Fruit fly (Drosophila melanogaster) whole organism, embryonic: ENCODE measurements around the gene Non3.

Source experiments
- Adf1 ChIP-seq: fragments of 200-800 bp; sonication (Bioruptor generic); IDR thresholded peaks from 2 replicates; pipeline ENCODE4 v1.3.6; 2022; ENCODE audit warnings: missing biosample characterization, missing genetic modification characterization
- BEAF-32 ChIP-seq: fragments of 200-800 bp; sonication (Bioruptor generic); optimal IDR thresholded peaks from 3 replicates; lab custom pipeline; 2017; ENCODE audit warnings: missing biosample characterization, missing genetic modification characterization, mild to moderate bottlenecking, moderate library complexity, missing genetic modification reagents
- Bgb ChIP-seq: fragments of 200-800 bp; sonication (Bioruptor generic); IDR thresholded peaks from 2 replicates; pipeline ENCODE4 v1.3.6; 2022; ENCODE audit warnings: missing biosample characterization, missing genetic modification characterization; ENCODE audit not compliant: partially characterized antibody
- CG11398 ChIP-seq: fragments of 200-800 bp; sonication (Bioruptor generic); optimal IDR thresholded peaks from 2 replicates; lab custom pipeline; 2016; ENCODE audit warnings: missing biosample characterization, missing genetic modification characterization
- CG13296 ChIP-seq: fragments of 200-800 bp; sonication (Bioruptor generic); optimal IDR thresholded peaks from 3 replicates; lab custom pipeline; 2018; ENCODE audit warnings: missing biosample characterization, mild to moderate bottlenecking, missing genetic modification characterization
- CG13894 ChIP-seq: fragments of 200-800 bp; sonication (Bioruptor generic); optimal IDR thresholded peaks from 3 replicates; lab custom pipeline; 2018; ENCODE audit warnings: missing biosample characterization, mild to moderate bottlenecking, missing genetic modification characterization, moderate library complexity
- CG15601 ChIP-seq: fragments of 200-800 bp; sonication (Bioruptor generic); optimal IDR thresholded peaks from 3 replicates; lab custom pipeline; 2019; ENCODE audit warnings: missing biosample characterization, mild to moderate bottlenecking, missing genetic modification characterization, moderate library complexity
- CG17328 ChIP-seq: fragments of 200-800 bp; sonication (Bioruptor generic); IDR thresholded peaks from 2 replicates; pipeline ENCODE4 v1.3.6; 2022; ENCODE audit warnings: missing biosample characterization, missing genetic modification characterization
- CG17359 ChIP-seq: fragments of 200-800 bp; sonication (Bioruptor generic); optimal IDR thresholded peaks from 3 replicates; lab custom pipeline; 2018; ENCODE audit warnings: missing biosample characterization, mild to moderate bottlenecking, missing genetic modification characterization, moderate library complexity
- CG30020 ChIP-seq: fragments of 200-800 bp; optimal IDR thresholded peaks from 2 replicates; lab custom pipeline; 2019; ENCODE audit warnings: missing biosample characterization, mild to moderate bottlenecking, missing genetic modification characterization, moderate library complexity
- CG31388 ChIP-seq: fragments of 200-800 bp; sonication (Bioruptor generic); optimal IDR thresholded peaks from 2 replicates; lab custom pipeline; 2016; ENCODE audit warnings: missing biosample characterization, missing genetic modification characterization
- CG3407 ChIP-seq: fragments of 200-800 bp; sonication (Bioruptor generic); optimal IDR thresholded peaks from 2 replicates; lab custom pipeline; 2018; ENCODE audit warnings: missing biosample characterization, mild to moderate bottlenecking, missing genetic modification characterization
- CG43689 ChIP-seq: fragments of 200-800 bp; sonication (Bioruptor generic); IDR thresholded peaks from 2 replicates; pipeline ENCODE4 v1.3.6; 2022; ENCODE audit warnings: missing biosample characterization, missing genetic modification characterization
- CG4707 ChIP-seq: fragments of 200-800 bp; sonication (Bioruptor generic); optimal IDR thresholded peaks from 2 replicates; lab custom pipeline; 2018; ENCODE audit warnings: missing biosample characterization, mild to moderate bottlenecking, missing genetic modification characterization, moderate library complexity
- CG6254 ChIP-seq: fragments of 200-800 bp; sonication (Bioruptor generic); optimal IDR thresholded peaks from 3 replicates; lab custom pipeline; 2017; ENCODE audit warnings: mild to moderate bottlenecking, missing biosample characterization, missing genetic modification reagents, missing genetic modification characterization
- CG7928 ChIP-seq: fragments of 200-800 bp; sonication (Bioruptor generic); optimal IDR thresholded peaks from 2 replicates; lab custom pipeline; 2017; ENCODE audit warnings: missing biosample characterization, mild to moderate bottlenecking, missing genetic modification characterization
- CG7987 ChIP-seq: fragments of 200-800 bp; sonication (Bioruptor generic); optimal IDR thresholded peaks from 2 replicates; lab custom pipeline; 2018; ENCODE audit warnings: missing biosample characterization, mild to moderate bottlenecking, missing genetic modification characterization, moderate library complexity
- CG8944 ChIP-seq: fragments of 200-800 bp; sonication (Bioruptor generic); optimal IDR thresholded peaks from 3 replicates; lab custom pipeline; 2016; ENCODE audit warnings: missing biosample characterization, missing genetic modification characterization
- CG9215 ChIP-seq: fragments of 200-800 bp; sonication (Bioruptor generic); IDR thresholded peaks from 2 replicates; pipeline ENCODE4 v1.3.6; 2022; ENCODE audit warnings: missing biosample characterization, missing genetic modification characterization
- CG9797 ChIP-seq: fragments of 200-800 bp; sonication (Bioruptor generic); optimal IDR thresholded peaks from 3 replicates; lab custom pipeline; 2018; ENCODE audit warnings: missing biosample characterization, mild to moderate bottlenecking, missing genetic modification characterization
- Ets65A ChIP-seq: fragments of 200-800 bp; sonication (Bioruptor generic); peaks from one replicate; lab custom pipeline; 2016; ENCODE audit warnings: missing biosample characterization, missing genetic modification characterization
- HmgD ChIP-seq: fragments of 200-800 bp; sonication (Bioruptor generic); optimal IDR thresholded peaks from 3 replicates; lab custom pipeline; 2016; ENCODE audit warnings: missing biosample characterization, missing genetic modification characterization
- HmgZ ChIP-seq: fragments of 200-800 bp; sonication (Bioruptor generic); optimal IDR thresholded peaks from 2 replicates; lab custom pipeline; 2018; ENCODE audit warnings: missing biosample characterization, mild to moderate bottlenecking, missing genetic modification characterization
- Kr ChIP-seq: fragments of 200-800 bp; sonication (Bioruptor generic); optimal IDR thresholded peaks from 2 replicates; lab custom pipeline; 2017; ENCODE audit warnings: missing biosample characterization, mild to moderate bottlenecking, missing genetic modification characterization
- Med ChIP-seq: fragments of 200-800 bp; sonication (Bioruptor generic); peaks from one replicate; lab custom pipeline; 2016; ENCODE audit warnings: missing biosample characterization, missing genetic modification characterization, mild to moderate bottlenecking, inconsistent platforms, moderate library complexity
- NC2β ChIP-seq: fragments of 200-800 bp; sonication (Bioruptor generic); optimal IDR thresholded peaks from 2 replicates; lab custom pipeline; 2016; ENCODE audit warnings: missing biosample characterization, missing genetic modification characterization
- Optix ChIP-seq: fragments of 200-800 bp; sonication (Bioruptor generic); IDR thresholded peaks from 3 replicates; pipeline ENCODE4 v1.3.6; 2022; ENCODE audit warnings: missing biosample characterization, missing genetic modification characterization
- PHDP ChIP-seq: fragments of 200-800 bp; sonication (Bioruptor generic); optimal IDR thresholded peaks from 3 replicates; lab custom pipeline; 2018; ENCODE audit warnings: missing biosample characterization, mild to moderate bottlenecking, missing genetic modification characterization, moderate library complexity
- Ptx1 ChIP-seq: fragments of 200-800 bp; sonication (Bioruptor generic); IDR thresholded peaks from 2 replicates; pipeline ENCODE4 v1.3.6; 2022; ENCODE audit warnings: missing biosample characterization, missing genetic modification characterization
- Side ChIP-seq: fragments of 200-800 bp; sonication (Bioruptor generic); optimal IDR thresholded peaks from 2 replicates; lab custom pipeline; 2016; ENCODE audit warnings: missing biosample characterization, missing genetic modification characterization
- btn ChIP-seq: fragments of 200-800 bp; sonication (Bioruptor generic); optimal IDR thresholded peaks from 2 replicates; lab custom pipeline; 2016; ENCODE audit warnings: missing biosample characterization, missing genetic modification characterization
- dmrt11E ChIP-seq: fragments of 200-800 bp; sonication (Bioruptor generic); optimal IDR thresholded peaks from 3 replicates; lab custom pipeline; 2018; ENCODE audit warnings: missing biosample characterization, mild to moderate bottlenecking, missing genetic modification characterization, moderate library complexity
- dysf ChIP-seq: fragments of 200-800 bp; sonication (Bioruptor generic); IDR thresholded peaks from 3 replicates; pipeline ENCODE4 v1.3.6; 2022; ENCODE audit warnings: missing biosample characterization, missing genetic modification characterization
- emc ChIP-seq: fragments of 200-800 bp; sonication (Bioruptor generic); optimal IDR thresholded peaks from 2 replicates; lab custom pipeline; 2016; ENCODE audit warnings: missing biosample characterization, missing genetic modification characterization
- esg ChIP-seq: fragments of 200-800 bp; sonication (Bioruptor generic); conservative IDR thresholded peaks from 2 replicates; pipeline ENCODE4 v1.3.6; 2022; ENCODE audit warnings: missing biosample characterization, missing genetic modification characterization
- fd102C ChIP-seq: fragments of 200-800 bp; sonication (Bioruptor generic); optimal IDR thresholded peaks from 2 replicates; lab custom pipeline; 2018; ENCODE audit warnings: missing biosample characterization, mild to moderate bottlenecking, missing genetic modification characterization, moderate library complexity
- gfzf ChIP-seq: fragments of 200-800 bp; sonication (Bioruptor generic); optimal IDR thresholded peaks from 2 replicates; lab custom pipeline; 2016; ENCODE audit warnings: missing biosample characterization, mild to moderate bottlenecking, missing genetic modification characterization, moderate library complexity
- lmd ChIP-seq: fragments of 200-800 bp; sonication (Bioruptor generic); IDR thresholded peaks from 2 replicates; pipeline ENCODE4 v1.3.6; 2022; ENCODE audit warnings: missing biosample characterization, missing genetic modification characterization
- nmo ChIP-seq: fragments of 200-800 bp; sonication (Bioruptor generic); optimal IDR thresholded peaks from 2 replicates; lab custom pipeline; 2018; ENCODE audit warnings: missing biosample characterization, mild to moderate bottlenecking, missing genetic modification characterization, moderate library complexity
- psq ChIP-seq: fragments of 200-800 bp; sonication (Bioruptor generic); optimal IDR thresholded peaks from 2 replicates; lab custom pipeline; 2017; ENCODE audit warnings: missing biosample characterization, missing genetic modification characterization
- ranshi ChIP-seq: fragments of 200-800 bp; sonication (Bioruptor generic); IDR thresholded peaks from 2 replicates; pipeline ENCODE4 v1.3.6; 2022; ENCODE audit warnings: missing biosample characterization, missing genetic modification characterization
- ro ChIP-seq: fragments of 200-800 bp; sonication (Bioruptor generic); IDR thresholded peaks from 2 replicates; pipeline ENCODE4 v1.3.6; 2022; ENCODE audit warnings: missing biosample characterization, missing genetic modification characterization
- scrt ChIP-seq: fragments of 200-800 bp; sonication (Bioruptor generic); optimal IDR thresholded peaks from 2 replicates; lab custom pipeline; 2018; ENCODE audit warnings: missing biosample characterization, mild to moderate bottlenecking, missing genetic modification characterization, moderate library complexity
- sd ChIP-seq: fragments of 200-800 bp; sonication (Bioruptor generic); optimal IDR thresholded peaks from 3 replicates; lab custom pipeline; 2018; ENCODE audit warnings: missing biosample characterization, mild to moderate bottlenecking, missing genetic modification characterization, moderate library complexity
- stwl ChIP-seq: fragments of 200-800 bp; sonication (Bioruptor generic); optimal IDR thresholded peaks from 3 replicates; lab custom pipeline; 2018; ENCODE audit warnings: missing biosample characterization, mild to moderate bottlenecking, missing genetic modification characterization, moderate library complexity
- trh ChIP-seq: fragments of 200-800 bp; sonication (Bioruptor generic); optimal IDR thresholded peaks from 2 replicates; lab custom pipeline; 2016; ENCODE audit warnings: missing biosample characterization, missing genetic modification characterization
- ttk ChIP-seq: fragments of 200-800 bp; sonication (Bioruptor generic); IDR thresholded peaks from 2 replicates; pipeline ENCODE4 v2.1.2; 2022; ENCODE audit warnings: missing biosample characterization, missing genetic modification characterization
- wdn ChIP-seq: fragments of 200-800 bp; sonication (Bioruptor generic); IDR thresholded peaks from 2 replicates; pipeline ENCODE4 v1.3.6; 2022; ENCODE audit warnings: missing biosample characterization, missing genetic modification characterization
- zen2 ChIP-seq: fragments of 200-800 bp; sonication (Bioruptor generic); IDR thresholded peaks from 3 replicates; pipeline ENCODE4 v1.3.6; 2022; ENCODE audit warnings: missing biosample characterization, missing genetic modification characterization; ENCODE audit not compliant: partially characterized antibody

Non3 gene

dm6 chr3R:18199885-18200249 lies 23.7 kb upstream of the Non3 start (continued):
- peak; percentile 43 for TF ChIP-seq CG15601 (tag; lab: Kevin White, UChicago)
- TF ChIP-seq ttk (GFP tag; lab: Robert Waterston, UW): no peak
- TF ChIP-seq CG17328: no peak
- TF ChIP-seq CG8944 (GFP tag; lab: Kevin White, UChicago): no peak
- no peak for TF ChIP-seq Ptx1 (GFP tag; lab: Robert Waterston, UW)
- TF ChIP-seq HmgD (GFP tag; lab: Kevin White, UChicago): no peak
- TF ChIP-seq gfzf: peak; percentile 57
- no peak for TF ChIP-seq Kr (GFP tag; lab: Kevin White, UChicago)
- TF ChIP-seq dmrt11E (tag; lab: Kevin White, UChicago): no peak
- TF ChIP-seq Bgb (GFP tag; lab: Robert Waterston, UW): no peak
- no peak for TF ChIP-seq CG6254 (GFP tag; lab: Kevin White, UChicago)
- no peak for TF ChIP-seq CG11398 (GFP tag; lab: Kevin White, UChicago)
- no peak for TF ChIP-seq esg
- TF ChIP-seq emc (GFP tag; lab: Kevin White, UChicago): no peak
- peak; percentile 27 for TF ChIP-seq BEAF-32 (GFP tag; lab: Kevin White, UChicago)
- TF ChIP-seq PHDP (tag; lab: Kevin White, UChicago): no peak
- TF ChIP-seq CG9215: no peak
- TF ChIP-seq btn (GFP tag; lab: Kevin White, UChicago): no peak
- TF ChIP-seq stwl (tag; lab: Kevin White, UChicago): peak; percentile 84
- no peak for TF ChIP-seq zen2 (GFP tag; lab: Robert Waterston, UW)
- TF ChIP-seq CG31388 (GFP tag; lab: Kevin White, UChicago): no peak
- peak; percentile 45 for TF ChIP-seq CG9797 (GFP tag; lab: Kevin White, UChicago)
- TF ChIP-seq CG3407 (GFP tag; lab: Kevin White, UChicago): no peak

DNA sequence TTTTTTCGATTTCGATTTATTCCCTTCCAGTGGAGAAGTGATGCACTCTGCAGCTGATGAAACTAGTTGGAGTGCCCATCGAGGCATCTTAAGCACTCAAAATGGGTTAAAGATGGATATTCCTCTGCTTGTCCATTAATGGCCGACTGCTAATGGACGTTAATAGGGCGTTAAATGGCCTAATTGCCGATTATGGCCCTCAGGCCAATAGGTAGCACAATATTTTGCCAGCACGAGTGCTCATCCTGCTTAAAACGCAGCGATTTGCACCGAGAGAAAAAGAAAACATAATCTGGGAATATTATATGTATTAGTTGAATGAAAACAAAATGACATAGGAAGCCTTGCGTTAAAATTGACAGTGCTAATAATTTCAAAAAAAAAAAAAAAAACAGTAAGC lies 15.0 kb upstream of the Non3 start, which contains the start of gene CG44158:
TSS of gene CG44158 (plus strand) at position 301 of the 400 bp plus-strand sequence.
- TF ChIP-seq lmd (no peak), Ets65A (peak; percentile 59)
- TF ChIP-seq, all 482 proteins: peak for 1

DNA sequence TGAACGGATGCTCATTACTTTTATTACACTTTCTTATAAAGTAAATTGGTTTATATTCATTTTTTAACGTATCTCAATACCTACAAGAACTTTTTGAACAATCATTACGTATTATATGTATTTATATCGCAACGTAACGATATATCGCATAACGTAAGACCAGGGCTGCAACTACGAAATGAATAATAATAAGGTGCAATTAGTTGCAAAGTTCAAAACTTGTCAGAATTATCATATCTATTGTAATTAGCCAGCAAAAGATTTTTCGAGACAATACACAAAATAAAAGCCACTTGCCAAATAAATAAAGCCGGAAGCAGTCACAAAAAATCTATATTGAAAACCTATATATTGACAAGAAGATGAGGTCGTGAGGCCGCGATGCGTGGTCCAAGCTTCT lies 8.2 kb upstream of the Non3 start:
- no peak for TF ChIP-seq ro (GFP tag; lab: Robert Waterston, UW)
- TF ChIP-seq CG4707 (GFP tag; lab: Kevin White, UChicago): no peak
- peak; percentile 93 for TF ChIP-seq Med (GFP tag; lab: Kevin White, UChicago)
- TF ChIP-seq dysf: no peak
- TF ChIP-seq Kr (GFP tag; lab: Kevin White, UChicago): no peak
- TF ChIP-seq scrt: no peak
- TF ChIP-seq NC2β: peak; percentile 19
- TF ChIP-seq CG13894 (tag; lab: Kevin White, UChicago): no peak
- TF ChIP-seq CG17359 (tag; lab: Kevin White, UChicago): peak; percentile 19
- TF ChIP-seq Adf1 (GFP tag; lab: Robert Waterston, UW): no peak
- no peak for TF ChIP-seq Side (GFP tag; lab: Kevin White, UChicago)
- peak; percentile 46 for TF ChIP-seq HmgZ (tag; lab: Kevin White, UChicago)
- TF ChIP-seq CG30020 (tag; lab: Kevin White, UChicago): no peak
- no peak for TF ChIP-seq CG8944 (GFP tag; lab: Kevin White, UChicago)
- peak; percentile 87 for TF ChIP-seq CG7928 (GFP tag; lab: Kevin White, UChicago)
- no peak for TF ChIP-seq Optix (GFP tag; lab: Robert Waterston, UW)
- no peak for TF ChIP-seq wdn
- no peak for TF ChIP-seq sd
- no peak for TF ChIP-seq fd102C (GFP tag; lab: Kevin White, UChicago)
- peak; percentile 4 for TF ChIP-seq nmo (GFP tag; lab: Kevin White, UChicago)
- TF ChIP-seq psq (GFP tag; lab: Kevin White, UChicago): no peak
- TF ChIP-seq ranshi (GFP tag; lab: Robert Waterston, UW): no peak
- no peak for TF ChIP-seq CG43689 (GFP tag; lab: Robert Waterston, UW)
- no peak for TF ChIP-seq CG13296 (GFP tag; lab: Kevin White, UChicago)
- TF ChIP-seq trh (GFP tag; lab: Kevin White, UChicago): no peak
- no peak for TF ChIP-seq CG7987 (GFP tag; lab: Kevin White, UChicago)
